Fruit fly (Drosophila melanogaster) whole organism, larva: ENCODE data around the gene firl.

Experiments
- noc ChIP-seq: fragments of 200-800 bp; sonication (Bioruptor generic); optimal IDR thresholded peaks from 3 replicates; lab custom pipeline; 2019; ENCODE audit warnings: missing biosample characterization, mild to moderate bottlenecking, missing genetic modification characterization, moderate library complexity

firl gene

DNA sequence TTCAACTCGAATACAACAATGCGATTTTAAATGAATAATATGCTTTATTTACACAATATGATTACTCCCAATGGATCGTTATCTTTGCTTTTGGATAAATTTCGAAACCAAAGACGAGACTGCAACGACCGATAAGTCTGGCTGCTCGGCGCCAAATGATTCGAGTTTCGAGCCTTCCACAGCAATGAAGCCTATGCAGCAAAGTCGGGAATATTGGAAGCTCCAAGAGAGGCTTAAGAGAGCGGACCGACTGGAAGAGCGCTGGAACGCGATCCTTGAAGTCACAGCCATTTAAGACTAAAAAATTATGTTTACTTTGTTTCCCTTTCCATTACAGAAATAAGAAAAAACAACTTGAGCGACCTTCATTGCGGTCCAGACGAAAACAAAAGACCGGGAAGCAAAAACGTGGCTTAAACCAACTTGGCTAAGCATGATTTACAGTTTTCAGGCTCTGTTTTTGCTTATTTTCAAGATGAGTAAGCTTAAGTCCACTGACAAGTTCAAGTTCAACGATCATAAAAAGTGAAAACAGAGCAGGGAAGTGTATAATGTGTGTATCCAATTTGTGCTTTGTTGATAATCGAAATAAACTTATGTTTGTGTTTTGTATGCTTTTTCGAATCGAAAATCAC, at the start of gene firl:
Gene firl (minus strand): TSS at position 159 of the 635 bp plus-strand sequence.
- no peak for TF ChIP-seq noc (tag; lab: Kevin White, UChicago)

DNA sequence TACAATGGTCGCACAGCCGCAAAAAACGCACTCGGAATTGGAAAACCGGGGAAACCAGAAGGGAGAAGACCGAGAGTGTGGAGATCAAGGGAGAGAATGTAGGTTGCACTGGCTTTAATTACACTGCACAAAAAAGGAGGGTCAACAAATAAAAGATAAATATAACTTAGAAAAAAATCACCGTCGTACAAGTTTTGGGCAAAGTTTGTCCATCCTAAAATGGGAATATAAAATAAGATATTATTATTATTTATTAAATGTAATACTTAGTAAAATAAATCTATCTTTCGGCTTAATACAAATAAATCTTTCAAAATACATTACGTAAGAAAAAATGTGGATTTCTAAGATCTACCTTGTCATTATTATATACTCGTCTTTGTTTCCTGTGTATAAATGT, 49.2 kb upstream of the firl start:
- no peak for TF ChIP-seq noc (tag; lab: Kevin White, UChicago)

DNA sequence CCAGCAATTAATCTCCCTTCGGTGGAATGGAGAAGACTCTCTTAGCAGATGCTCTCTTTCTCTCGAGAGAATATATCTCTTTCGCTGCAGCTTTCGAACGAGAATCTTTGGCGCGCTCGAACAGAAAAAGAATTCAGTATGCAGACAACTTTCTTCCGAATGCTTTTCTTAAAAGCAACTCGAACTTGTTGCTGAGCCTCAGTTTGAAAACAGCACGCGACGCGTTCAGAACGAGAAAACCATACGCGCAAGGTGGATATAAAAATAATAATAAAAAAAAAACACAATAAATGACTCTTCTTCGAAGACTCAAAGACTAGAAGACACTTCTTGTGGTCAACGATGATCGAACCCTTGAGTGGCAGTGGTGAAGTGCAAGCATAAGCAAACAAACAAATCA, 47.6 kb upstream of the firl start, which contains the start of gene CG17211:
Gene CG17211 (plus strand): TSS at position 202 of the 400 bp plus-strand sequence.
- no peak for TF ChIP-seq noc (tag; lab: Kevin White, UChicago)

DNA sequence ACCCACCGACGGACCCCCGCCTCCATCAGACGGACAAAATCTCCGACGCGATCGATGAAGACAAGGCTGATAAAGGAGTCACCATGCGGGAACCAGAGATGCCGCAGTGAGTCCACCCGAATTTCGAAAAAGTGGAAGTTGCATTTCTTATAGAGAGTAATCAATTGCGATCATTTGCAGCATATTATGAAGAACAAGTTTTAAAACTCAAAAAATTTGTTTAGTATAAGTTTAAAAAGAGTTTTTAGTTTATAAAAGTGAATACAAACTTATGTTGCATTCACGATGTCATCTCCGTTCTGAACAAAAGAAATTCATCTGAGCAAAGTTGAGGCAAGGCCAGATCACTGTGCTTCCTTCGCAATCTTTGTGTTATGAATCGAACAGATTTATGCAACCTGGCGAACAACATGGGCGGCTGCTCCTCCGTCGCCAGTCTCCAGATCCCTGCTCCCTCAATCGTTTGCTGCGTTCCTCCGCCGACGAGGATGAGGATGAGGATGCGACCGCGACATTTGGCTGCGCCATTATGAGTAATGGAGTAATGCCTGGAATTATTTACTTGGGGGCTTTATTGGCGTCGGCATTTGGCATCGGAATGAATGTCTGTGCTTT, 46.5 kb upstream of the firl start:
- no peak for TF ChIP-seq noc (tag; lab: Kevin White, UChicago)

DNA sequence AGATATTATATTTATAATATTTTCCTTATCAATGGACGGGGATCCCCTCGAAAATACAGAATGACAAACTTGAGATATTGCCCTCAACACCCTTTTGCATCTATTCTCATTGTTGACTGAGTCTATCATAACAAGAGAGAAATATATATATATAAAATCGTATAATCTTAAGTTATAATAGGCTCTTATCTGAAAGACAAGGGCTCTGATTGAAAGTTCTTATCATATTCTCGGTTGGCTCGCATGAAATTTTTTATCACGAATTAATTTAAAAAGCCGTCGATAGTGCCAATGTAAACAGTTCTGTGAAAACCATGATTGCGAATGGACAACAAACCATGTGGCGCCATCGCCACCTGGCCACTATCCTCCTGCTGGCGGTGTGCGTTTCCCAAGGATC, 44.2 kb upstream of the firl start, which contains the start of gene Phae2:
Gene Phae2 (plus strand): TSS at position 301 of the 400 bp plus-strand sequence.
- TF ChIP-seq noc (tag; lab: Kevin White, UChicago) = no peak

DNA sequence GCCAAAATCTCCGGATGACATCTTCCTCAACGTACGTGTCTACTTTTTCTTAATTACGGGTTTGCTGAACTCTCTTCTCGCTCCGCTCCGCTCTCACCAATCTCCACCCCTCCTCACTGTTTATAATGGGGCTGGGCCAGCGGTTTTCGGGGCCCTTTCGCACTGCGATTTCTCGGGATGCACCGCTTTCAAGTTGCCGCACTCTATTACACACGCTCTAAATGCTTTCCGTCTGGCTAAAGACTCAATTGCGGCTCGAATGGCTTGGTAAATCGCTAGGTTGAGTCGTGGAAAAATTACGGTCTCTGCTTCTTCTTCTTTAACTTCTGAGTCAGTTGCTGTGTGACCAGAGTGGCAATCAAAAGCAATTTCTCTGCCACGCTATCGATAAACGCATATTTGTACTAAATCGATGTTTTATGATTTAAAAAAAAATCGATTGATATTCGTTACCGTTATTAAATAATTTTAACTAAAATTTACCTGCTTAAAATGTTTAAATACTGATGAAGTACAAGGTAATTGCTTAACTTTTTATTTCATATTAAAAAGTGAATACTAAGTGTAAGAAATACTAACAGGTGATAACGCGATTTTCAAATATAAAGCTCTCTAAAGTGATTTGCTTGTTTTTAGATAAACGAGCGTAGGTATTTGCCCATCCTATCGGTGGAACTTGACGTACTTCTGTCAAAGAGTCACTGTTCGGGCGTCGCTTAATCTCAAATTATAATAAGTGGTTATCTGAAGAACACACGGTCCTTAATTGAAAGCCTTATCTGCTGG, 42.4 kb upstream of the firl start, which contains the start of the genes Rab6 and Phae1:
Gene Rab6 (minus strand): TSS at position 338 of the 786 bp plus-strand sequence.
Gene Phae1 (plus strand): TSS at position 639 of the 786 bp plus-strand sequence.
- peak; percentile 13 for TF ChIP-seq noc (tag; lab: Kevin White, UChicago)

DNA sequence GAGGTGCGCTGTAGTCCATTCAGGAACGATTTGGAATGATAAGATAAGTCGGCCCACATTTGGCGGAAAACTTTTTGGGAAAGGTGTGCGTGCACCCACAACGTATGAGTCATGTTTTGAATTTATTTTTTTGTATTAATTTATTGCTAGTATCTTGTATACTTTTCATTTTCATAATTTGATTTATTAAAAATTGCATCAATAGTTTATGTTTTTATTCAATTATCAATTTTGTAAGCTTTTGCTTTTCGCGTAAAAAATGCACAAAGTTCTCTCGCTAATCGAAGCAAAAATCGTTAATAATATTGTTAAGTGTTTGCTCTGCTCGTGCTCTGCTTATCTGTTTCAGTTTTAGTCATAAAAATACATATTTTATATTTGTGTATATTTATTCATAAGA, 40.5 kb upstream of the firl start:
- TF ChIP-seq noc (tag; lab: Kevin White, UChicago) = no peak

DNA sequence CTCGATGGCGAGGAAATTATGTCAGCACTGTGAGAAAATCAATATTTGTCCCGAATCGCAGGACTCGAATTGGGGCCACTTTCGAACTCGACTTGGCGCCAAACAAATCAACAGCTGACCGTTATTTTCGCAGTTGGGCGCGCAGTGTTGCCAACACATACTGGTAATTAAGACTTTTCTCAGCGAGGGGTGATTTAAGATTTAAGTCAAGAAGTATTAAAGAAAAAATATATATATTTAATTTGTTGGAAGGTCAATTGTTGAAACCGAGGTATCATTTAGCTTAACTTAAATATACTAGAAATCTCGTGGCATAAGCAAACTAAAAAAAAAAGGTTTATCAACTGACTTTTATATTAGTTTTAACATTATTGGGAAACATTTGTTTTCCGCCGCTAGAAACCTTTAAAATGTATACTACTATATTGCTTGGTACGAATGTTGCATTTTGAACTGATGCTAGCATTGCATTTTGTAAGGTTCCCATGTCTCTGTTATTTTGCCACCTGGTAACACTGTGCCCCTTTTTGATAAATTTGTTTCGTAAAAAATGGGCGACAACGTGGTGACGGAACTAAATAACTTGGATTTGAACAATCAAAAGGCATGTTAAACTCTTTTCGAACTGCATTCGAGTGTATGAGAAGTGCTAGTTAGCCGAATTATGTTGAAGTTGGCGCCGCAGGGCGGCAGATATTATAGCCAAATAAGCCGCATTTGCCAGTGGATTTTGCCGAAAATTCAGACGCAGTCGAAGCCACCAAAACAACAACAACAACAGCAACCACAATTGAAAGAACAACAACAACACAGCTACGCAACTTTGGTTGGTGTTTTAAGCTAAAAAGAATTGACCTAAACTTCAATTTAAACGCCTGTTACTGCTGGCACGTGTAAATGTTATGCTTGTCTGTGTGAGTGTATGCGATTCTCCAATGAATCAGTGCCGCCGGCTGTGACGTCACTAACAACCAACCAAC, 36.9 kb upstream of the firl start, which contains the start of the genes Patsas and ThrRS:
Gene Patsas (minus strand): TSS at position 55 of the 980 bp plus-strand sequence.
Gene ThrRS (plus strand): TSS at position 521 of the 980 bp plus-strand sequence.
- peak; percentile 71 for TF ChIP-seq noc (tag; lab: Kevin White, UChicago)

DNA sequence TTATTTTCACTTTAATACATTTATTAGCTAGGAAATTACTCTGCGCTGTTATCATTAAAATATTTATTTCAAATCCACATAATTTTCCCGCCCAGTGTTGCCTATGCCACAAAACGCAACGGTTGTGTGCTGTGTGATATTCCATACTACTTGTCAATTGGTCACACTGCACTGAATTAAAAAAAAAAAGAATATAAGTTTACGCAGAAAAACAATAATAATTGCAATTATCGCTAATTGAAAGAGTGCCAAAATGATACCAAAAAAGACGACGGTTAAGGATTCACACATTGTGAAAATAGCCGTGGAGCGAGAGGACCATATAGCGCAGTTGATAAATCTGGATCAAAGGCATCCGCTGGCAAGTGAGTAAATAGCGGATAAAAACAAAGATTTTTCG, 31.1 kb upstream of the firl start, which contains the start of gene Ced-12:
Gene Ced-12 (plus strand): TSS at position 141 of the 400 bp plus-strand sequence.
- TF ChIP-seq noc (tag; lab: Kevin White, UChicago) = no peak

DNA sequence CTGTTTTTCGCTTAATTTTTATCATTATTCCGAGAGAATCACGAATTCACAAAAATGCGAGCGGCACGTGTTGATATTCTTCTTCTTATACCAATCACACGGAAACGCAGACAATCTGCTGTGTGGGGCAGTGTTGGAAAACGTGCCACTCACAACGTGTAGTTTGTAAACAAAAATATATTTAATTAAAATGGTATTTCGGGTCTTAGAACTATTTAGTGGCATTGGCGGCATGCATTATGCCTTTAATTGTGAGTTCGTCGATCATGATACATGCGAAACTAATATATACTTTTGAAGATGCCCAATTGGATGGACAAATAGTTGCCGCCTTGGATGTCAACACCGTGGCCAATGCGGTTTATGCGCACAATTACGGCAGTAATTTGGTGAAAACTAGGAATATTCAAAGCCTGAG, 29.8 kb upstream of the firl start, which contains the start of the genes CG6712 and Mt2:
Gene CG6712 (minus strand): TSS at position 116 of the 418 bp plus-strand sequence.
Gene Mt2 (plus strand): TSS at position 130 of the 418 bp plus-strand sequence.
- no peak for TF ChIP-seq noc (tag; lab: Kevin White, UChicago)

DNA sequence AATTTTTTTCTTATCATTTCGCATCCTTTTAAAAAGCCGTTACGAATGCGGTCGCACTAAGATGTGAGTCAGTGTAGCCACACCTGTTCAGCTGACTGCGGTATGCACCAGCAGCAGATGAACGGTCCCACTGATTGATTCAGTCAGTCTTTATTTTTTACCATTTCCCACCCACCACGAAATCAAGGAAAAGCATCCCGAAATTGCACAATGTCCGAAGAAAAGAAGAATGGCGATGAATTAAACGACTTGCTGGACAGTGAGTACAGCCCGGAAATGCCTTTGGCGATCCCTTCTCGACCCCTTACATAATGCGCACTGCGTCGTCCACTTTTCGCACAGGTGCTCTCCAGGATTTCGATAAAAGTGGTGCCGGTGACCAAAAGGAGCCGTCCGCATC, 27.1 kb upstream of the firl start:
- TF ChIP-seq noc (tag; lab: Kevin White, UChicago) = no peak

DNA sequence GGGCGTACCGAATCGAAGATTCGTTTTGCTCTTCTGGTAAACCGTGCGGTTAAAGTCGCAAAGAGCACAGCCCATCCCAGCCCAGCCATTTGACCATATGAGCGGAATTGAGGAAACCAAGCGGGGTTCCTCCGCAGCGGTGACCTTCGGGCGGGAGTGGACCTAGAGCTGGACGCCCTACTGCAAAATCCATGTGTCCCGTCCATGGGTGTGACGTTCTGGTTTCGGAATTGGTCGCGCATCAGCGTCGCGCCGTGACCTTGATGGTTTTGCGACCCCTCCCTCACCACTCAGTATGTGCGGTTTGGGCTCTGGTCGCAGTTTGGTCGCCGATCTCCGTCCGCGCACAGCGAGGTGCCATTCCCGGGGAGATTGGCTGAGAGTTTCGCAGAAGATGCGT, 26.1 kb upstream of the firl start:
- TF ChIP-seq noc (tag; lab: Kevin White, UChicago) = no peak

DNA sequence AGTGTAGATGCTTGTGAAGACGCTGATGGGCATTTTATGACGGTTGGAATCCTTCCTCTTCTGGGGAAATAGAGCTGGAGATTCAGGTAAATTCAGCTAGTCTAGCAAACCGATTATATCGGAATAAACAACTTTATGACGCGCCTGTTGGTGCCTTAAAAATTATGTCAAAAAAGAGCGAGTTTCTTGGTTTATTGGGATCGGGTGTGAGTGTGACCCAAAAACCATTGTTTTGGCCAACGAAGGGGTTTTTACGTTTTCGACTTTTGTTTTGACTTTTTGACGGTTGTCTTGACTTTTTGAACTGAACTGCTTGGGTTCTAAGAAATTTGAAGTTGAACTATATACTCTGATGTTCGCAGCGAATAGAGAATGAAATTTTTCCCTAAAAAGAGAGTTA, 25.5 kb upstream of the firl start:
- TF ChIP-seq noc (tag; lab: Kevin White, UChicago) = no peak

DNA sequence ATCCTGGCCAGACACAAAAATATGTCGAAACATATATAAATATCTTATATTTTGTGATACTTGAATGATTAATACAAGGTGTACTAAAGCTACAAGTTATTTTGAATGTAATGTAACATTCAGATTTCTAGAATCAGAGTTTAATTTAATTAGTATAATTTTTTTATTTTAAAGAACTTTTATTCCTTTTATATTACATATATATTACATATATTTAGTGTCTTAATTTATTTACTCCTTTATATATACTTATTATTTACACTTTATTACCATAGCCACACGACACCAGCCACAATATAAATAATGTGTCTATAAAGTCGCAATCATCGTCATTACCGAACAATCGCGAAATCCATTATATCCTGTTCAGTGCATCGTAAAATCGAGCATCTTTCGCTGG, 24.9 kb upstream of the firl start, which contains the start of gene Pex19:
Gene Pex19 (plus strand): TSS at position 301 of the 400 bp plus-strand sequence.
- TF ChIP-seq noc (tag; lab: Kevin White, UChicago) = no peak
